Fruit fly (Drosophila melanogaster) Kc167 (cell line): ENCODE results near the gene PIG-P.

Experiments used
- Myc ChIP-seq: fragments of >200 bp; optimal IDR thresholded peaks from 2 replicates; lab custom pipeline; 2017; ENCODE audit warnings: missing external identifiers
- Sin3A ChIP-seq: fragments of >200 bp; optimal IDR thresholded peaks from 2 replicates; lab custom pipeline; 2018; ENCODE audit warnings: missing external identifiers
- psq ChIP-seq: fragments of >200 bp; optimal IDR thresholded peaks from 2 replicates; lab custom pipeline; 2017; ENCODE audit warnings: missing external identifiers

- TF ChIP-seq Myc (no peak), Sin3A (lab: Kevin White, UChicago) (no peak), psq (no peak)
Observed at dm6 chr3R:26072477-26072876, 14.5 kb upstream of the PIG-P start.
